Worm (Caenorhabditis elegans) whole organism, L2 larva: Measurements from ENCODE around the gene Y38C1BA.1.

Source experiments
- C34F6.9 ChIP-seq: fragments of 150-350 bp; optimal IDR thresholded peaks from 2 replicates; lab custom pipeline; 2014; ENCODE audit warnings: missing biosample characterization, missing genetic modification characterization
- F13H6.1 ChIP-seq: sonication (generic microtip); optimal IDR thresholded peaks from 2 replicates; lab custom pipeline; 2016; ENCODE audit warnings: missing genetic modification characterization, missing compliant biosample characterization
- ZK546.5 ChIP-seq: sonication (generic microtip); optimal IDR thresholded peaks from 2 replicates; lab custom pipeline; 2017; ENCODE audit warnings: missing biosample characterization, missing genetic modification characterization
- alr-1 ChIP-seq: fragments of 150-350 bp; optimal IDR thresholded peaks from 2 replicates; lab custom pipeline; 2014; ENCODE audit warnings: missing biosample characterization, missing genetic modification characterization
- aly-2 ChIP-seq: fragments of 150-350 bp; optimal IDR thresholded peaks from 2 replicates; lab custom pipeline; 2014; ENCODE audit warnings: missing biosample characterization, missing genetic modification characterization
- ama-1 ChIP-seq: fragments of 150-350 bp; optimal IDR thresholded peaks from 2 replicates; lab custom pipeline; 2018; ENCODE audit warnings: inconsistent platforms
- blmp-1 ChIP-seq: sonication (generic microtip); optimal IDR thresholded peaks from 2 replicates; lab custom pipeline; 2017; ENCODE audit warnings: missing genetic modification characterization, mild to moderate bottlenecking, missing compliant biosample characterization, antibody characterized with exemption, moderate library complexity; ENCODE audit not compliant: insufficient read depth
- ceh-16 ChIP-seq: fragments of 150-350 bp; optimal IDR thresholded peaks from 2 replicates; lab custom pipeline; 2014; ENCODE audit warnings: missing biosample characterization, missing genetic modification characterization
- ceh-82 ChIP-seq: fragments of 150-350 bp; optimal IDR thresholded peaks from 2 replicates; lab custom pipeline; 2014; ENCODE audit warnings: missing biosample characterization, missing genetic modification characterization
- crh-2 ChIP-seq: sonication (generic microtip); optimal IDR thresholded peaks from 2 replicates; lab custom pipeline; 2017; ENCODE audit warnings: missing biosample characterization, missing genetic modification characterization
- egl-27 ChIP-seq: sonication (generic microtip); optimal IDR thresholded peaks from 3 replicates; lab custom pipeline; 2017; ENCODE audit warnings: missing biosample characterization, missing genetic modification reagents, missing genetic modification characterization
- gmeb-1 ChIP-seq: fragments of 150-350 bp; optimal IDR thresholded peaks from 2 replicates; lab custom pipeline; 2014; ENCODE audit warnings: missing biosample characterization, missing genetic modification characterization
- lin-11 ChIP-seq: fragments of 150-350 bp; sonication (generic microtip); optimal IDR thresholded peaks from 2 replicates; lab custom pipeline; 2014; ENCODE audit warnings: missing biosample characterization, missing genetic modification characterization, inconsistent platforms, mixed read lengths
- lsy-2 ChIP-seq, 2 experiments: fragments of 150-350 bp in 1 of 2; sonication (generic microtip) in 1 of 2; optimal IDR thresholded peaks; 2 replicates each; lab custom pipeline; 2014 to 2017; ENCODE audit warnings: missing biosample characterization in 2 of 2, missing genetic modification characterization in 2 of 2
- mab-5 ChIP-seq: fragments of 150-350 bp; optimal IDR thresholded peaks from 2 replicates; lab custom pipeline; 2014; ENCODE audit warnings: missing biosample characterization, missing genetic modification characterization
- mdl-1 ChIP-seq, 2 experiments: fragments of 150-350 bp in 1 of 2; sonication (generic microtip) in 1 of 2; optimal IDR thresholded peaks; 2 replicates each; lab custom pipeline; 2017; ENCODE audit warnings: missing biosample characterization in 2 of 2, missing genetic modification characterization in 2 of 2
- nhr-10 ChIP-seq: sonication (generic microtip); optimal IDR thresholded peaks from 2 replicates; lab custom pipeline; 2017; ENCODE audit warnings: missing biosample characterization, missing genetic modification characterization
- nhr-11 ChIP-seq: fragments of 150-350 bp; optimal IDR thresholded peaks from 2 replicates; lab custom pipeline; 2014; ENCODE audit warnings: missing biosample characterization, missing genetic modification characterization
- nhr-12 ChIP-seq: fragments of 150-350 bp; optimal IDR thresholded peaks from 2 replicates; lab custom pipeline; 2014; ENCODE audit warnings: missing biosample characterization, missing genetic modification characterization
- nhr-129 ChIP-seq: fragments of 150-350 bp; optimal IDR thresholded peaks from 2 replicates; lab custom pipeline; 2014; ENCODE audit warnings: missing biosample characterization, missing genetic modification characterization
- nhr-21 ChIP-seq: fragments of 150-350 bp; optimal IDR thresholded peaks from 2 replicates; lab custom pipeline; 2014; ENCODE audit warnings: missing biosample characterization, missing genetic modification characterization
- nhr-23 ChIP-seq: fragments of 150-350 bp; optimal IDR thresholded peaks from 2 replicates; lab custom pipeline; 2014; ENCODE audit warnings: missing biosample characterization, missing genetic modification reagents, missing genetic modification characterization
- nhr-237 ChIP-seq: fragments of 150-350 bp; optimal IDR thresholded peaks from 2 replicates; lab custom pipeline; 2014; ENCODE audit warnings: missing biosample characterization, missing genetic modification characterization
- nhr-25 ChIP-seq: fragments of 150-350 bp; sonication (generic microtip); optimal IDR thresholded peaks from 3 replicates; lab custom pipeline; 2014; ENCODE audit warnings: missing biosample characterization, missing genetic modification characterization
- nhr-77 ChIP-seq: fragments of 150-350 bp; optimal IDR thresholded peaks from 2 replicates; lab custom pipeline; 2014; ENCODE audit warnings: missing biosample characterization, missing genetic modification characterization
- sma-9 ChIP-seq, 2 experiments: fragments of 150-350 bp in 1 of 2; sonication (generic microtip) in 1 of 2; optimal IDR thresholded peaks; 2 replicates each; lab custom pipeline; 2014 to 2016; ENCODE audit warnings: missing genetic modification characterization in 2 of 2, mild to moderate bottlenecking in 1 of 2, missing biosample characterization in 1 of 2, missing compliant biosample characterization in 1 of 2, missing genetic modification reagents in 1 of 2, moderate library complexity in 1 of 2
- snpc-4 ChIP-seq: fragments of 150-350 bp; optimal IDR thresholded peaks from 2 replicates; lab custom pipeline; 2014; ENCODE audit warnings: missing biosample characterization, missing genetic modification characterization
- unc-55 ChIP-seq: fragments of 150-350 bp; sonication (generic microtip); optimal IDR thresholded peaks from 3 replicates; lab custom pipeline; 2014; ENCODE audit warnings: missing biosample characterization, missing genetic modification reagents, missing genetic modification characterization
- zag-1 ChIP-seq: fragments of 150-350 bp; optimal IDR thresholded peaks from 2 replicates; lab custom pipeline; 2014; ENCODE audit warnings: missing biosample characterization, missing genetic modification characterization
- ztf-11 ChIP-seq: sonication (generic microtip); optimal IDR thresholded peaks from 2 replicates; lab custom pipeline; 2017; ENCODE audit warnings: missing biosample characterization, missing genetic modification characterization
- ztf-4 ChIP-seq: fragments of 150-350 bp; optimal IDR thresholded peaks from 2 replicates; lab custom pipeline; 2014; ENCODE audit warnings: missing biosample characterization, missing genetic modification characterization

Y38C1BA.1 gene

ce11 chrIV:1765954-1766353 is 37.8 kb downstream of the Y38C1BA.1 start (continued):
- TF ChIP-seq aly-2 (tag; lab: Kevin White, UChicago) (no peak), ama-1 (lab: Kevin White, UChicago) (no peak)

ce11 chrIV:1763452-1763851 is 40.3 kb downstream of the Y38C1BA.1 start:
- TF ChIP-seq nhr-237 (tag; lab: Kevin White, UChicago) (no peak), ceh-16 (tag; lab: Kevin White, UChicago) (no peak), ztf-11 (tag; lab: Kevin White, UChicago) (no peak), egl-27 (tag; lab: Kevin White, UChicago) (no peak), mdl-1 (tag; optimal IDR thresholded peaks at IDR 0.05; lab: Kevin White, UChicago) (no peak), nhr-11 (tag; lab: Kevin White, UChicago) (no peak)

ce11 chrIV:1761553-1761952 is 42.2 kb downstream of the Y38C1BA.1 start, which contains the start of gene Y41D4A.7:
Gene Y41D4A.7 (minus strand): TSS chrIV:1761570.
- TF ChIP-seq alr-1 (tag; lab: Kevin White, UChicago) (no peak), nhr-77 (no peak), lsy-2 (tag; optimal IDR thresholded peaks at IDR 0.05; lab: Kevin White, UChicago) (peak in 1 of 2 experiments; percentile 26), F13H6.1 (peak; percentile 49), snpc-4 (tag; lab: Kevin White, UChicago) (no peak), nhr-129 (tag; lab: Kevin White, UChicago) (peak; percentile 50), C34F6.9 (peak; percentile 22)

- TF ChIP-seq sma-9 (GFP tag; optimal IDR thresholded peaks at IDR 0.05; lab: Kevin White, UChicago) (no peak), sma-9 (tag; optimal IDR thresholded peaks at IDR 0.05; lab: Kevin White, UChicago) (no peak), mab-5 (tag; lab: Kevin White, UChicago) (no peak), ceh-16 (tag; lab: Kevin White, UChicago) (no peak), nhr-10 (no peak), nhr-23 (tag; lab: Kevin White, UChicago) (no peak), snpc-4 (tag; lab: Kevin White, UChicago) (no peak), ceh-82 (tag; lab: Kevin White, UChicago) (no peak), lsy-2 (tag; optimal IDR thresholded peaks at IDR 0.05; lab: Kevin White, UChicago) (peak in 1 of 2 experiments; percentile 20), C34F6.9 (peak; percentile 17), nhr-129 (tag; lab: Kevin White, UChicago) (peak; percentile 52), nhr-25 (tag; lab: Kevin White, UChicago) (no peak), crh-2 (tag; lab: Kevin White, UChicago) (no peak), alr-1 (tag; lab: Kevin White, UChicago) (no peak), gmeb-1 (tag; lab: Kevin White, UChicago) (no peak), lin-11 (tag; lab: Kevin White, UChicago) (no peak), mdl-1 (tag; optimal IDR thresholded peaks at IDR 0.05; lab: Kevin White, UChicago) (no peak), zag-1 (tag; lab: Kevin White, UChicago) (no peak)
Measured at ce11 chrIV:1758595-1758994, 45.2 kb downstream of the Y38C1BA.1 start.

ce11 chrIV:1753481-1753880 is 50.3 kb downstream of the Y38C1BA.1 start, which contains the start of gene Y41D4A.3:
Gene Y41D4A.3 (plus strand): TSS chrIV:1753781.
- TF ChIP-seq unc-55 (GFP tag; lab: Kevin White, UChicago): no peak
- TF ChIP-seq nhr-237 (tag; lab: Kevin White, UChicago): no peak
- no peak for TF ChIP-seq crh-2 (tag; lab: Kevin White, UChicago)
- no peak for TF ChIP-seq mab-5 (tag; lab: Kevin White, UChicago)
- TF ChIP-seq blmp-1 (tag; lab: Kevin White, UChicago): no peak
- TF ChIP-seq, all 48 proteins: peak for 0

- TF ChIP-seq lin-11 (tag; lab: Kevin White, UChicago): no peak
- TF ChIP-seq nhr-12 (tag; lab: Kevin White, UChicago): no peak
- TF ChIP-seq mab-5 (tag; lab: Kevin White, UChicago): no peak
- no peak for TF ChIP-seq ZK546.5 (tag; lab: Kevin White, UChicago)
- TF ChIP-seq snpc-4 (tag; lab: Kevin White, UChicago): no peak
- TF ChIP-seq nhr-21 (tag; lab: Kevin White, UChicago): no peak
- TF ChIP-seq lsy-2 (tag; optimal IDR thresholded peaks at IDR 0.05; lab: Kevin White, UChicago): no peak
- no peak for TF ChIP-seq ztf-4
- no peak for TF ChIP-seq sma-9 (GFP tag; optimal IDR thresholded peaks at IDR 0.05; lab: Kevin White, UChicago)
- no peak for TF ChIP-seq sma-9 (tag; optimal IDR thresholded peaks at IDR 0.05; lab: Kevin White, UChicago)
- no peak for TF ChIP-seq ztf-11 (tag; lab: Kevin White, UChicago)
- TF ChIP-seq nhr-77: no peak
Measured at ce11 chrIV:1752480-1752879, 51.3 kb downstream of the Y38C1BA.1 start.
